Fruit fly (Drosophila melanogaster): ENCODE results near the gene MME1.

The MME1 gene

dm6 chr2L:7047703-7048102 lies 20.4 kb downstream of the MME1 start:
- no peak for TF ChIP-seq dl (GFP tag; optimal IDR thresholded peaks at IDR 0.05; ENCODE audit: insufficient read depth in 1 of 2, partially characterized antibody in 2 of 2)
- TF ChIP-seq Rel (GFP tag; optimal IDR thresholded peaks at IDR 0.05): no peak
- no peak for TF ChIP-seq Rel (tag; optimal IDR thresholded peaks at IDR 0.05)
- no peak for TF ChIP-seq GATAd (GFP tag; optimal IDR thresholded peaks at IDR 0.05)
- no peak for TF ChIP-seq h (GFP tag; optimal IDR thresholded peaks at IDR 0.05)
- no peak for TF ChIP-seq sage (GFP tag; optimal IDR thresholded peaks at IDR 0.05)
- peak; percentile 17 for TF ChIP-seq OdsH (GFP tag; optimal IDR thresholded peaks at IDR 0.05)

DNA sequence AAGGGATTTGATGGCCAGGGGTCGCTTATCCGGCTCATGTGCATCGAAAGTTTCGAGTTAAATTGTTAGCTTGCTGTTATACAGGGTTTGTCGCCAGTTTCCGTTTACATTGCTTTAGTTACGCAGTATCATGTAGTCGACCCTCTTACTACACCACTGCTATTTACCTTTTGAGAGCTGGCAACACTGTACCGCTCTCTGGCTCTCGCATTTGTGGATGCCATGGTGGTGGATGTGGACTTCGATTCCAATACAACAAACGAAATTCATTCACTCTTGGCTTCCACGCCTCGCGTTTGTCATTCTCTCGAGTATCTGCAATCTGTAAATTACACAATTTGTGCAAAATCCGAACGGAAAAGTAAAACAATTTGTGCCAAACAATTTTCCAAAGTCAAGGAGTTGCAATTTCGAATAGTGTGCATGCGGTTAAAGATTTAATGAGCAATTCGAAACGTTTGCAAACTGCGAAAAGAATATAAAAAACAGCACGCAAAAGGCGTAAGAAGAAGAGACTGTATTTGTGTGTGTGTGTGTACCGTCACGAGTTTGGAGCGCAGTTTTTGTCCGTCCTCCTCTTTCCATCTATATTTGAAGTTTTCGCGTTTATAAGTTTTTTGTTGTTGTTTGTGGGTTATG lies 21.8 kb downstream of the MME1 start:
- TF ChIP-seq Jra (GFP tag; optimal IDR thresholded peaks at IDR 0.05) (no peak), CG9705 (GFP tag; optimal IDR thresholded peaks at IDR 0.05) (no peak), Hr83 (GFP tag; optimal IDR thresholded peaks at IDR 0.05; ENCODE audit: poor library complexity, severe bottlenecking) (peak; percentile 67), br (GFP tag; optimal IDR thresholded peaks at IDR 0.05) (no peak), CrebA (GFP tag; optimal IDR thresholded peaks at IDR 0.05; ENCODE audit: borderline replicate concordance) (no peak), sv (GFP tag; optimal IDR thresholded peaks at IDR 0.05) (no peak), tai (GFP tag; optimal IDR thresholded peaks at IDR 0.05) (no peak), lola (GFP tag; optimal IDR thresholded peaks at IDR 0.05) (no peak), GATAd (GFP tag; optimal IDR thresholded peaks at IDR 0.05) (no peak), Rel (GFP tag; optimal IDR thresholded peaks at IDR 0.05) (no peak), Rel (tag; optimal IDR thresholded peaks at IDR 0.05) (peak; percentile 41), h (GFP tag; optimal IDR thresholded peaks at IDR 0.05) (peak; percentile 16), dsf (GFP tag; optimal IDR thresholded peaks at IDR 0.05; ENCODE audit: borderline replicate concordance) (no peak), OdsH (GFP tag; optimal IDR thresholded peaks at IDR 0.05) (no peak), Sp1 (GFP tag; optimal IDR thresholded peaks at IDR 0.05) (peak; percentile 60), psq (GFP tag; optimal IDR thresholded peaks at IDR 0.05) (peak; percentile 37), dmrt93B (GFP tag; optimal IDR thresholded peaks at IDR 0.05) (no peak), rgr (GFP tag; optimal IDR thresholded peaks at IDR 0.05) (no peak), CG32264 (GFP tag; optimal IDR thresholded peaks at IDR 0.05) (no peak), N (GFP tag; optimal IDR thresholded peaks at IDR 0.05) (no peak), Vsx2 (GFP tag; optimal IDR thresholded peaks at IDR 0.05; ENCODE audit: partially characterized antibody) (no peak), pan (optimal IDR thresholded peaks at IDR 0.05) (no peak), jim (GFP tag; optimal IDR thresholded peaks at IDR 0.05) (no peak), Dif (GFP tag; optimal IDR thresholded peaks at IDR 0.05; ENCODE audit: partially characterized antibody) (peak; percentile 60), usp (GFP tag; optimal IDR thresholded peaks at IDR 0.05) (no peak), Abd-B (GFP tag; optimal IDR thresholded peaks at IDR 0.05) (no peak), sage (GFP tag; optimal IDR thresholded peaks at IDR 0.05) (no peak), brk (GFP tag; optimal IDR thresholded peaks at IDR 0.05) (peak; percentile 13), fru (GFP tag; optimal IDR thresholded peaks at IDR 0.05) (peak; percentile 1), Myc (optimal IDR thresholded peaks at IDR 0.05) (no peak), Mio (GFP tag; optimal IDR thresholded peaks at IDR 0.05) (no peak), Dfd (GFP tag; optimal IDR thresholded peaks at IDR 0.05) (no peak), Hnf4 (GFP tag; optimal IDR thresholded peaks at IDR 0.05) (peak; percentile 65), dl (GFP tag; optimal IDR thresholded peaks at IDR 0.05; ENCODE audit: insufficient read depth in 1 of 2, partially characterized antibody in 2 of 2) (peak in 1 of 2 experiments; percentile 39), HLH106 (tag; optimal IDR thresholded peaks at IDR 0.05) (peak; percentile 5), ey (GFP tag; optimal IDR thresholded peaks at IDR 0.05) (no peak), foxo (GFP tag; optimal IDR thresholded peaks at IDR 0.05) (peak; percentile 1 to 15), woc (GFP tag; optimal IDR thresholded peaks at IDR 0.05) (peak; percentile 78), Hr78 (GFP tag; optimal IDR thresholded peaks at IDR 0.05) (no peak)

Measured in whole organism, wandering third instar larva.